Fruit fly (Drosophila melanogaster) whole organism, embryonic: ENCODE measurements around the gene Cyp4g15.

ENCODE experiments used
- ATbp ChIP-seq: fragments of 200-800 bp; sonication (Bioruptor generic); optimal IDR thresholded peaks from 2 replicates; lab custom pipeline; 2017; ENCODE audit warnings: missing biosample characterization, mild to moderate bottlenecking, missing genetic modification characterization, missing genetic modification reagents
- Atf-2 ChIP-seq: fragments of 200-800 bp; sonication (Bioruptor generic); optimal IDR thresholded peaks from 2 replicates; lab custom pipeline; 2016; ENCODE audit warnings: missing biosample characterization, missing genetic modification characterization
- CG10147 ChIP-seq: fragments of 200-800 bp; sonication (Bioruptor generic); optimal IDR thresholded peaks from 2 replicates; lab custom pipeline; 2019; ENCODE audit warnings: missing biosample characterization, mild to moderate bottlenecking, missing genetic modification characterization, moderate library complexity
- CG11560 ChIP-seq: fragments of 200-800 bp; sonication (Bioruptor generic); IDR thresholded peaks from 3 replicates; pipeline ENCODE4 v1.3.6; 2022; ENCODE audit warnings: missing biosample characterization, missing genetic modification characterization
- CG13296 ChIP-seq: fragments of 200-800 bp; sonication (Bioruptor generic); optimal IDR thresholded peaks from 3 replicates; lab custom pipeline; 2018; ENCODE audit warnings: missing biosample characterization, mild to moderate bottlenecking, missing genetic modification characterization
- CG13775 ChIP-seq: fragments of 200-800 bp; sonication (Bioruptor generic); optimal IDR thresholded peaks from 3 replicates; lab custom pipeline; 2017; ENCODE audit warnings: missing biosample characterization, mild to moderate bottlenecking, missing genetic modification characterization
- CG15479 ChIP-seq: fragments of 200-800 bp; sonication (Bioruptor generic); optimal IDR thresholded peaks from 3 replicates; lab custom pipeline; 2019; ENCODE audit warnings: missing biosample characterization, mild to moderate bottlenecking, missing genetic modification characterization, moderate library complexity
- CG17829 ChIP-seq: fragments of 200-800 bp; optimal IDR thresholded peaks from 2 replicates; lab custom pipeline; 2019; ENCODE audit warnings: missing biosample characterization, mild to moderate bottlenecking, missing genetic modification characterization, moderate library complexity
- CG2116 ChIP-seq: fragments of 200-800 bp; sonication (Bioruptor generic); optimal IDR thresholded peaks from 3 replicates; lab custom pipeline; 2018; ENCODE audit warnings: missing biosample characterization, mild to moderate bottlenecking, missing genetic modification characterization
- CG2712 ChIP-seq: fragments of 200-800 bp; optimal IDR thresholded peaks from 3 replicates; lab custom pipeline; 2019; ENCODE audit warnings: missing biosample characterization, mild to moderate bottlenecking, missing genetic modification characterization, moderate library complexity
- CG30431 ChIP-seq: fragments of 200-800 bp; sonication (Bioruptor generic); optimal IDR thresholded peaks from 2 replicates; lab custom pipeline; 2017; ENCODE audit warnings: missing biosample characterization, missing genetic modification characterization
- CG33557 ChIP-seq: fragments of 200-800 bp; sonication (Bioruptor generic); optimal IDR thresholded peaks from 2 replicates; lab custom pipeline; 2019; ENCODE audit warnings: missing biosample characterization, mild to moderate bottlenecking, missing genetic modification characterization, moderate library complexity
- CG4820 ChIP-seq: fragments of 200-800 bp; sonication (Bioruptor generic); optimal IDR thresholded peaks from 3 replicates; lab custom pipeline; 2016; ENCODE audit warnings: missing biosample characterization, missing genetic modification characterization
- CG6654 ChIP-seq: fragments of 200-800 bp; sonication (Bioruptor generic); optimal IDR thresholded peaks from 2 replicates; lab custom pipeline; 2017; ENCODE audit warnings: missing biosample characterization, mild to moderate bottlenecking, missing genetic modification characterization
- CG7745 ChIP-seq: fragments of 200-800 bp; sonication (Bioruptor generic); optimal IDR thresholded peaks from 2 replicates; lab custom pipeline; 2018; ENCODE audit warnings: missing biosample characterization, mild to moderate bottlenecking, missing genetic modification characterization, moderate library complexity
- CG7839 ChIP-seq: fragments of 200-800 bp; sonication (Bioruptor generic); optimal IDR thresholded peaks from 3 replicates; lab custom pipeline; 2018; ENCODE audit warnings: missing biosample characterization, mild to moderate bottlenecking, missing genetic modification characterization, moderate library complexity
- CG8388 ChIP-seq: fragments of 200-800 bp; sonication (Bioruptor generic); optimal IDR thresholded peaks from 2 replicates; lab custom pipeline; 2019; ENCODE audit warnings: missing biosample characterization, mild to moderate bottlenecking, missing genetic modification characterization, moderate library complexity
- CG9215 ChIP-seq: fragments of 200-800 bp; sonication (Bioruptor generic); IDR thresholded peaks from 2 replicates; pipeline ENCODE4 v1.3.6; 2022; ENCODE audit warnings: missing biosample characterization, missing genetic modification characterization
- CG9932 ChIP-seq: fragments of 200-800 bp; sonication (Bioruptor generic); IDR thresholded peaks from 2 replicates; pipeline ENCODE4 v1.3.6; 2022; ENCODE audit warnings: missing biosample characterization, missing genetic modification characterization
- CkIIα-i1 ChIP-seq: fragments of 200-800 bp; sonication (Bioruptor generic); IDR thresholded peaks from 2 replicates; pipeline ENCODE4 v1.3.6; 2022; ENCODE audit warnings: missing biosample characterization, missing genetic modification characterization
- Dad ChIP-seq: fragments of 200-800 bp; sonication (Bioruptor generic); optimal IDR thresholded peaks from 3 replicates; lab custom pipeline; 2016; ENCODE audit warnings: missing biosample characterization, missing genetic modification characterization
- ERR ChIP-seq: fragments of 200-800 bp; sonication (Bioruptor generic); optimal IDR thresholded peaks from 2 replicates; lab custom pipeline; 2016; ENCODE audit warnings: missing biosample characterization, missing genetic modification characterization
- Ets65A ChIP-seq: fragments of 200-800 bp; sonication (Bioruptor generic); peaks from one replicate; lab custom pipeline; 2016; ENCODE audit warnings: missing biosample characterization, missing genetic modification characterization
- Ets97D ChIP-seq: fragments of 200-800 bp; sonication (Bioruptor generic); optimal IDR thresholded peaks from 3 replicates; lab custom pipeline; 2016; ENCODE audit warnings: missing biosample characterization, missing genetic modification characterization
- Gug ChIP-seq: fragments of 200-800 bp; sonication (Bioruptor generic); IDR thresholded peaks from 4 replicates; pipeline ENCODE4 v1.3.6; 2022; ENCODE audit warnings: missing biosample characterization, missing genetic modification characterization
- Hr39 ChIP-seq: fragments of >200 bp; optimal IDR thresholded peaks from 2 replicates; lab custom pipeline; 2017
- Oaz ChIP-seq: fragments of 200-800 bp; sonication (Bioruptor generic); IDR thresholded peaks from 2 replicates; pipeline ENCODE4 v1.3.6; 2022; ENCODE audit warnings: missing biosample characterization, missing genetic modification characterization
- Oli ChIP-seq: fragments of 200-800 bp; sonication (Bioruptor generic); optimal IDR thresholded peaks from 2 replicates; lab custom pipeline; 2018; ENCODE audit warnings: missing biosample characterization, mild to moderate bottlenecking, missing genetic modification characterization, moderate library complexity
- Sox100B ChIP-seq: fragments of 200-800 bp; sonication (Bioruptor generic); optimal IDR thresholded peaks from 3 replicates; lab custom pipeline; 2018; ENCODE audit warnings: missing biosample characterization, mild to moderate bottlenecking, missing genetic modification characterization
- Vsx1 ChIP-seq: fragments of 200-800 bp; sonication (Bioruptor generic); optimal IDR thresholded peaks from 2 replicates; lab custom pipeline; 2017; ENCODE audit warnings: missing biosample characterization, mild to moderate bottlenecking, missing genetic modification characterization, missing genetic modification reagents
- ac ChIP-seq: fragments of 200-800 bp; sonication (Bioruptor generic); optimal IDR thresholded peaks from 3 replicates; lab custom pipeline; 2017; ENCODE audit warnings: missing biosample characterization, mild to moderate bottlenecking, missing genetic modification characterization
- al ChIP-seq: fragments of 200-800 bp; sonication (Bioruptor generic); IDR thresholded peaks from 2 replicates; pipeline ENCODE4 v1.3.6; 2022; ENCODE audit warnings: missing biosample characterization, missing genetic modification characterization
- br ChIP-seq: fragments of >200 bp; optimal IDR thresholded peaks from 2 replicates; lab custom pipeline; 2017
- cwo ChIP-seq: fragments of 200-800 bp; sonication (Bioruptor generic); optimal IDR thresholded peaks from 3 replicates; lab custom pipeline; 2017; ENCODE audit warnings: missing biosample characterization, missing genetic modification characterization, mild to moderate bottlenecking, moderate library complexity, missing genetic modification reagents
- da ChIP-seq: fragments of 200-800 bp; sonication (Bioruptor generic); optimal IDR thresholded peaks from 2 replicates; lab custom pipeline; 2016; ENCODE audit warnings: missing biosample characterization, missing genetic modification characterization
- fd3F ChIP-seq: fragments of 200-800 bp; sonication (Bioruptor generic); optimal IDR thresholded peaks from 2 replicates; lab custom pipeline; 2018; ENCODE audit warnings: missing biosample characterization, mild to moderate bottlenecking, missing genetic modification characterization, moderate library complexity
- hb ChIP-seq: fragments of 200-800 bp; sonication (Bioruptor generic); IDR thresholded peaks from 3 replicates; pipeline ENCODE4 v1.3.6; 2022; ENCODE audit warnings: missing biosample characterization, missing genetic modification characterization; ENCODE audit not compliant: partially characterized antibody
- her ChIP-seq: fragments of 200-800 bp; sonication (Bioruptor generic); optimal IDR thresholded peaks from 2 replicates; lab custom pipeline; 2016; ENCODE audit warnings: missing biosample characterization, missing genetic modification characterization
- inv ChIP-seq: fragments of 200-800 bp; sonication (Bioruptor generic); IDR thresholded peaks from 2 replicates; pipeline ENCODE4 v1.3.6; 2022; ENCODE audit warnings: missing biosample characterization, missing genetic modification characterization; ENCODE audit not compliant: partially characterized antibody
- lola ChIP-seq, 3 experiments: fragments of >200 bp in 2 of 3; fragments of 200-800 bp in 1 of 3; sonication (Bioruptor generic) in 1 of 3; optimal IDR thresholded peaks; 2 replicates each; lab custom pipeline; 2017 to 2019; ENCODE audit warnings: missing biosample characterization in 3 of 3, missing genetic modification characterization in 3 of 3, mild to moderate bottlenecking in 1 of 3, moderate library complexity in 1 of 3
- mirr ChIP-seq: fragments of 200-800 bp; sonication (Bioruptor generic); optimal IDR thresholded peaks from 3 replicates; lab custom pipeline; 2018; ENCODE audit warnings: missing biosample characterization, mild to moderate bottlenecking, missing genetic modification characterization
- oc ChIP-seq: fragments of 200-800 bp; sonication (Bioruptor generic); optimal IDR thresholded peaks from 2 replicates; lab custom pipeline; 2018; ENCODE audit warnings: missing biosample characterization, mild to moderate bottlenecking, missing genetic modification characterization, moderate library complexity
- pb ChIP-seq: fragments of 200-800 bp; sonication (Bioruptor generic); optimal IDR thresholded peaks from 3 replicates; lab custom pipeline; 2016; ENCODE audit warnings: missing biosample characterization, missing genetic modification characterization
- pros ChIP-seq: fragments of 200-800 bp; sonication (Bioruptor generic); optimal IDR thresholded peaks from 3 replicates; lab custom pipeline; 2019; ENCODE audit warnings: missing biosample characterization, mild to moderate bottlenecking, missing genetic modification characterization, moderate library complexity
- sens ChIP-seq: fragments of 200-800 bp; sonication (Bioruptor generic); peaks from one replicate; lab custom pipeline; 2016; ENCODE audit warnings: missing biosample characterization, missing genetic modification characterization
- slbo ChIP-seq: fragments of 200-800 bp; sonication (Bioruptor generic); IDR thresholded peaks from 2 replicates; pipeline ENCODE4 v1.3.6; 2022; ENCODE audit warnings: missing biosample characterization, missing genetic modification characterization
- sr ChIP-seq: fragments of 200-800 bp; sonication (Bioruptor generic); IDR thresholded peaks from 3 replicates; pipeline ENCODE4 v1.3.6; 2022; ENCODE audit warnings: missing biosample characterization, missing genetic modification characterization
- vvl ChIP-seq: fragments of 200-800 bp; sonication (Bioruptor generic); IDR thresholded peaks from 2 replicates; pipeline ENCODE4 v1.3.6; 2022; ENCODE audit warnings: missing biosample characterization, missing genetic modification characterization

Cyp4g15 gene

dm6 chrX:11446792-11447405 lies 30.0 kb upstream of the Cyp4g15 start (continued):
- TF ChIP-seq CG10147 (GFP tag; lab: Kevin White, UChicago) (peak; percentile 69), hb (GFP tag; lab: Robert Waterston, UW) (no peak), CG33557 (GFP tag; lab: Kevin White, UChicago) (no peak), CG30431 (GFP tag; lab: Kevin White, UChicago) (peak; percentile 26), pb (peak; percentile 63), pros (GFP tag; lab: Kevin White, UChicago) (no peak), da (GFP tag; lab: Kevin White, UChicago) (peak; percentile 14), ERR (GFP tag; lab: Kevin White, UChicago) (peak; percentile 83), CG11560 (peak; percentile 69; the same call in 2 of the 3 replicates), CG13775 (GFP tag; lab: Kevin White, UChicago) (peak; percentile 59), slbo (GFP tag; lab: Robert Waterston, UW) (peak; percentile 96), mirr (GFP tag; lab: Kevin White, UChicago) (peak; percentile 85), Ets97D (GFP tag; lab: Kevin White, UChicago) (peak; percentile 38), CG9932 (GFP tag; lab: Robert Waterston, UW) (peak; percentile 95), cwo (peak; percentile 83), lola (GFP tag; optimal IDR thresholded peaks at IDR 0.05; lab: Kevin White, UChicago) (no peak), CG17829 (tag; lab: Kevin White, UChicago) (peak; percentile 2), oc (tag; lab: Kevin White, UChicago) (no peak), br (lab: Kevin White, UChicago) (no peak)
- TF ChIP-seq, all 482 proteins: peak for 336

- TF ChIP-seq Gug (GFP tag; lab: Robert Waterston, UW) (no peak), Ets65A (peak; percentile 60), vvl (GFP tag; lab: Robert Waterston, UW) (peak; percentile 55; the same call in 1 of the 2 replicates), CG4820 (GFP tag; lab: Kevin White, UChicago) (no peak), sens (GFP tag; lab: Kevin White, UChicago) (peak; percentile 19), CG15479 (no peak), Dad (no peak), inv (GFP tag; lab: Robert Waterston, UW) (no peak), CG13296 (no peak), sr (GFP tag; lab: Robert Waterston, UW) (no peak), Atf-2 (GFP tag; lab: Kevin White, UChicago) (no peak), pros (GFP tag; lab: Kevin White, UChicago) (no peak), CG7839 (no peak), Vsx1 (GFP tag; lab: Kevin White, UChicago) (no peak), CG8388 (no peak)
Measured at dm6 chrX:11448637-11449036, 28.2 kb upstream of the Cyp4g15 start.

dm6 chrX:11449476-11450119 lies 27.3 kb upstream of the Cyp4g15 start:
- TF ChIP-seq CG9215 (GFP tag; lab: Robert Waterston, UW) (peak; percentile 82), fd3F (peak; percentile 80), al (GFP tag; lab: Robert Waterston, UW) (peak; percentile 67), CG6654 (peak; percentile 43), CG7745 (no peak), Oli (peak; percentile 89), Hr39 (no peak), CG2116 (GFP tag; lab: Kevin White, UChicago) (peak; percentile 37), CG2712 (tag; lab: Kevin White, UChicago) (peak; percentile 82), her (GFP tag; lab: Kevin White, UChicago) (peak; percentile 83), Sox100B (peak; percentile 70), ac (GFP tag; lab: Kevin White, UChicago) (peak; percentile 17), CkIIα-i1 (GFP tag; lab: Robert Waterston, UW) (0 out of 2 replicates have a peak, but pooled peaks have one; percentile 41), ATbp (peak; percentile 78), Oaz (GFP tag; lab: Robert Waterston, UW) (peak; percentile 79)
